Fruit fly (Drosophila melanogaster) whole organism, embryonic: ENCODE measurements around the gene aop.

Experiments used
- Antp ChIP-seq: fragments of 200-800 bp; sonication (Bioruptor generic); optimal IDR thresholded peaks from 3 replicates; lab custom pipeline; 2016; ENCODE audit warnings: missing biosample characterization, missing genetic modification characterization
- Atf6 ChIP-seq: fragments of 200-800 bp; sonication (Bioruptor generic); IDR thresholded peaks from 2 replicates; pipeline ENCODE4 v1.3.6; 2022; ENCODE audit warnings: missing biosample characterization, missing genetic modification characterization
- CG1024 ChIP-seq: fragments of 200-800 bp; sonication (Bioruptor generic); IDR thresholded peaks from 2 replicates; pipeline ENCODE4 v1.3.6; 2022; ENCODE audit warnings: missing biosample characterization, missing genetic modification characterization
- CG10959 ChIP-seq: fragments of 200-800 bp; sonication (Bioruptor generic); IDR thresholded peaks from 2 replicates; pipeline ENCODE4 v1.3.6; 2022; ENCODE audit warnings: missing biosample characterization, missing genetic modification characterization
- CG11723 ChIP-seq: fragments of 200-800 bp; sonication (Bioruptor generic); optimal IDR thresholded peaks from 2 replicates; lab custom pipeline; 2017; ENCODE audit warnings: missing biosample characterization, mild to moderate bottlenecking, missing genetic modification characterization
- CG14667 ChIP-seq: fragments of 200-800 bp; sonication (Bioruptor generic); IDR thresholded peaks from 2 replicates; pipeline ENCODE4 v1.3.6; 2022; ENCODE audit warnings: missing biosample characterization, missing genetic modification characterization
- CG16813 ChIP-seq: fragments of 200-800 bp; sonication (Bioruptor generic); IDR thresholded peaks from 3 replicates; pipeline ENCODE4 v1.3.6; 2022; ENCODE audit warnings: missing biosample characterization, missing genetic modification characterization; ENCODE audit not compliant: partially characterized antibody
- CG17385 ChIP-seq: fragments of 200-800 bp; sonication (Bioruptor generic); optimal IDR thresholded peaks from 3 replicates; lab custom pipeline; 2018; ENCODE audit warnings: missing biosample characterization, mild to moderate bottlenecking, missing genetic modification characterization
- CG18011 ChIP-seq: fragments of 200-800 bp; sonication (Bioruptor generic); optimal IDR thresholded peaks from 2 replicates; lab custom pipeline; 2017; ENCODE audit warnings: missing biosample characterization, missing genetic modification characterization, mild to moderate bottlenecking, moderate library complexity, missing genotype
- CG1832 ChIP-seq: fragments of 200-800 bp; sonication (Bioruptor generic); optimal IDR thresholded peaks from 2 replicates; lab custom pipeline; 2017; ENCODE audit warnings: missing biosample characterization, mild to moderate bottlenecking, missing genetic modification characterization, inconsistent platforms
- CG18599 ChIP-seq: fragments of 200-800 bp; sonication (Bioruptor generic); optimal IDR thresholded peaks from 3 replicates; lab custom pipeline; 2017; ENCODE audit warnings: missing biosample characterization, missing genetic modification characterization, mild to moderate bottlenecking, moderate library complexity, missing genetic modification reagents
- CG30403 ChIP-seq: fragments of 200-800 bp; sonication (Bioruptor generic); optimal IDR thresholded peaks from 3 replicates; lab custom pipeline; 2016; ENCODE audit warnings: missing biosample characterization, missing genetic modification characterization
- CG30431 ChIP-seq: fragments of 200-800 bp; sonication (Bioruptor generic); optimal IDR thresholded peaks from 2 replicates; lab custom pipeline; 2017; ENCODE audit warnings: missing biosample characterization, missing genetic modification characterization
- CG31365 ChIP-seq: fragments of 200-800 bp; sonication (Bioruptor generic); optimal IDR thresholded peaks from 2 replicates; lab custom pipeline; 2018; ENCODE audit warnings: missing biosample characterization, mild to moderate bottlenecking, missing genetic modification characterization
- CG34224 ChIP-seq: fragments of 200-800 bp; sonication (Bioruptor generic); IDR thresholded peaks from 3 replicates; pipeline ENCODE4 v1.3.6; 2022; ENCODE audit warnings: missing biosample characterization, missing genetic modification characterization; ENCODE audit not compliant: partially characterized antibody
- CG6683 ChIP-seq: fragments of 200-800 bp; sonication (Bioruptor generic); optimal IDR thresholded peaks from 2 replicates; lab custom pipeline; 2017; ENCODE audit warnings: missing biosample characterization, mild to moderate bottlenecking, missing genetic modification characterization, missing genetic modification reagents
- CG8359 ChIP-seq: fragments of 200-800 bp; sonication (Bioruptor generic); optimal IDR thresholded peaks from 2 replicates; lab custom pipeline; 2017; ENCODE audit warnings: missing biosample characterization, mild to moderate bottlenecking, missing genetic modification characterization, borderline replicate concordance
- CG8944 ChIP-seq: fragments of 200-800 bp; sonication (Bioruptor generic); optimal IDR thresholded peaks from 3 replicates; lab custom pipeline; 2016; ENCODE audit warnings: missing biosample characterization, missing genetic modification characterization
- CkIIα-i1 ChIP-seq: fragments of 200-800 bp; sonication (Bioruptor generic); IDR thresholded peaks from 2 replicates; pipeline ENCODE4 v1.3.6; 2022; ENCODE audit warnings: missing biosample characterization, missing genetic modification characterization
- Eip74EF ChIP-seq, 2 experiments: fragments of 200-800 bp in 1 of 2; fragments of >200 bp in 1 of 2; sonication (Bioruptor generic) in 1 of 2; optimal IDR thresholded peaks; 2 replicates each; lab custom pipeline; 2017 to 2019; ENCODE audit warnings: missing biosample characterization in 2 of 2, missing genetic modification characterization in 2 of 2, mild to moderate bottlenecking in 1 of 2, moderate library complexity in 1 of 2
- Ets65A ChIP-seq: fragments of 200-800 bp; sonication (Bioruptor generic); peaks from one replicate; lab custom pipeline; 2016; ENCODE audit warnings: missing biosample characterization, missing genetic modification characterization
- Med ChIP-seq: fragments of 200-800 bp; sonication (Bioruptor generic); peaks from one replicate; lab custom pipeline; 2016; ENCODE audit warnings: missing biosample characterization, missing genetic modification characterization, mild to moderate bottlenecking, inconsistent platforms, moderate library complexity
- Poxn ChIP-seq: fragments of 200-800 bp; sonication (Bioruptor generic); IDR thresholded peaks from 2 replicates; pipeline ENCODE4 v1.3.6; 2022; ENCODE audit warnings: missing biosample characterization, missing genetic modification characterization
- TFAM ChIP-seq: fragments of 200-800 bp; sonication (Bioruptor generic); optimal IDR thresholded peaks from 2 replicates; lab custom pipeline; 2017; ENCODE audit warnings: missing biosample characterization, missing genetic modification characterization, inconsistent platforms
- amos ChIP-seq: fragments of 200-800 bp; sonication (Bioruptor generic); IDR thresholded peaks from 2 replicates; pipeline ENCODE4 v1.3.6; 2022; ENCODE audit warnings: missing biosample characterization, missing genetic modification characterization; ENCODE audit not compliant: partially characterized antibody
- chn ChIP-seq: fragments of 200-800 bp; sonication (Bioruptor generic); optimal IDR thresholded peaks from 2 replicates; lab custom pipeline; 2016; ENCODE audit warnings: missing biosample characterization, missing genetic modification characterization
- dimm ChIP-seq: fragments of 200-800 bp; sonication (Bioruptor generic); IDR thresholded peaks from 2 replicates; pipeline ENCODE4 v1.3.6; 2022; ENCODE audit warnings: missing biosample characterization, missing genetic modification characterization
- eve ChIP-seq, 2 experiments: fragments of >200 bp; optimal IDR thresholded peaks; 2 replicates each; lab custom pipeline; 2017; ENCODE audit warnings: missing biosample characterization in 2 of 2, missing genetic modification characterization in 2 of 2
- fd3F ChIP-seq: fragments of 200-800 bp; sonication (Bioruptor generic); optimal IDR thresholded peaks from 2 replicates; lab custom pipeline; 2018; ENCODE audit warnings: missing biosample characterization, mild to moderate bottlenecking, missing genetic modification characterization, moderate library complexity
- fd96Cb ChIP-seq: fragments of 200-800 bp; sonication (Bioruptor generic); optimal IDR thresholded peaks from 2 replicates; lab custom pipeline; 2018; ENCODE audit warnings: missing biosample characterization, mild to moderate bottlenecking, missing genetic modification characterization, moderate library complexity
- gfzf ChIP-seq: fragments of 200-800 bp; sonication (Bioruptor generic); optimal IDR thresholded peaks from 2 replicates; lab custom pipeline; 2016; ENCODE audit warnings: missing biosample characterization, mild to moderate bottlenecking, missing genetic modification characterization, moderate library complexity
- ham ChIP-seq: fragments of 200-800 bp; sonication (Bioruptor generic); IDR thresholded peaks from 2 replicates; pipeline ENCODE4 v1.3.6; 2022; ENCODE audit warnings: missing biosample characterization, missing genetic modification characterization
- lola ChIP-seq, 3 experiments: fragments of >200 bp in 2 of 3; fragments of 200-800 bp in 1 of 3; sonication (Bioruptor generic) in 1 of 3; optimal IDR thresholded peaks; 2 replicates each; lab custom pipeline; 2017 to 2019; ENCODE audit warnings: missing biosample characterization in 3 of 3, missing genetic modification characterization in 3 of 3, mild to moderate bottlenecking in 1 of 3, moderate library complexity in 1 of 3
- luna ChIP-seq: fragments of 200-800 bp; sonication (Bioruptor generic); optimal IDR thresholded peaks from 2 replicates; lab custom pipeline; 2016; ENCODE audit warnings: missing biosample characterization, missing genetic modification characterization
- pfk ChIP-seq: fragments of 200-800 bp; sonication (Bioruptor generic); optimal IDR thresholded peaks from 2 replicates; lab custom pipeline; 2018; ENCODE audit warnings: missing biosample characterization, mild to moderate bottlenecking, missing genetic modification characterization, moderate library complexity
- prd ChIP-seq, 3 experiments: fragments of >200 bp in 2 of 3; fragments of 200-800 bp in 1 of 3; sonication (Bioruptor generic) in 1 of 3; optimal IDR thresholded peaks in 2 of 3; IDR thresholded peaks in 1 of 3; 2 replicates in 2 of 3; 3 replicates in 1 of 3; pipeline versions ENCODE4 v1.3.6 to Lab custom; 2017 to 2022; ENCODE audit warnings: missing biosample characterization in 1 of 3, missing genetic modification characterization in 1 of 3
- pzg ChIP-seq: fragments of 200-800 bp; sonication (Bioruptor generic); optimal IDR thresholded peaks from 3 replicates; lab custom pipeline; 2018; ENCODE audit warnings: missing biosample characterization, mild to moderate bottlenecking, missing genetic modification characterization, moderate library complexity
- run ChIP-seq: fragments of 200-800 bp; sonication (Bioruptor generic); optimal IDR thresholded peaks from 3 replicates; lab custom pipeline; 2018; ENCODE audit warnings: missing biosample characterization, mild to moderate bottlenecking, missing genetic modification characterization
- sd ChIP-seq: fragments of 200-800 bp; sonication (Bioruptor generic); optimal IDR thresholded peaks from 3 replicates; lab custom pipeline; 2018; ENCODE audit warnings: missing biosample characterization, mild to moderate bottlenecking, missing genetic modification characterization, moderate library complexity
- sima ChIP-seq: fragments of 200-800 bp; sonication (Bioruptor generic); optimal IDR thresholded peaks from 2 replicates; lab custom pipeline; 2016; ENCODE audit warnings: missing biosample characterization, missing genetic modification characterization
- sob ChIP-seq: fragments of 200-800 bp; sonication (Bioruptor generic); IDR thresholded peaks from 2 replicates; pipeline ENCODE4 v1.3.6; 2022; ENCODE audit warnings: missing biosample characterization, missing genetic modification characterization
- sr ChIP-seq: fragments of 200-800 bp; sonication (Bioruptor generic); IDR thresholded peaks from 3 replicates; pipeline ENCODE4 v1.3.6; 2022; ENCODE audit warnings: missing biosample characterization, missing genetic modification characterization
- tap ChIP-seq: fragments of 200-800 bp; optimal IDR thresholded peaks from 3 replicates; lab custom pipeline; 2019; ENCODE audit warnings: missing biosample characterization, mild to moderate bottlenecking, missing genetic modification characterization, moderate library complexity
- trh ChIP-seq: fragments of 200-800 bp; sonication (Bioruptor generic); optimal IDR thresholded peaks from 2 replicates; lab custom pipeline; 2016; ENCODE audit warnings: missing biosample characterization, missing genetic modification characterization
- unc-4 ChIP-seq: fragments of 200-800 bp; sonication (Bioruptor generic); IDR thresholded peaks from 2 replicates; pipeline ENCODE4 v1.3.6; 2022; ENCODE audit warnings: missing biosample characterization, missing genetic modification characterization; ENCODE audit not compliant: partially characterized antibody
- usp ChIP-seq: fragments of >200 bp; optimal IDR thresholded peaks from 2 replicates; lab custom pipeline; 2017; ENCODE audit warnings: missing biosample characterization, missing genetic modification characterization
- vnd ChIP-seq: fragments of 200-800 bp; sonication (Bioruptor generic); IDR thresholded peaks from 3 replicates; pipeline ENCODE4 v1.3.6; 2022; ENCODE audit warnings: missing biosample characterization, missing genetic modification characterization; ENCODE audit not compliant: partially characterized antibody
- zfh1 ChIP-seq: fragments of 200-800 bp; sonication (Bioruptor generic); IDR thresholded peaks from 3 replicates; pipeline ENCODE4 v1.3.6; 2022; ENCODE audit warnings: missing biosample characterization, missing genetic modification characterization

aop gene

DNA sequence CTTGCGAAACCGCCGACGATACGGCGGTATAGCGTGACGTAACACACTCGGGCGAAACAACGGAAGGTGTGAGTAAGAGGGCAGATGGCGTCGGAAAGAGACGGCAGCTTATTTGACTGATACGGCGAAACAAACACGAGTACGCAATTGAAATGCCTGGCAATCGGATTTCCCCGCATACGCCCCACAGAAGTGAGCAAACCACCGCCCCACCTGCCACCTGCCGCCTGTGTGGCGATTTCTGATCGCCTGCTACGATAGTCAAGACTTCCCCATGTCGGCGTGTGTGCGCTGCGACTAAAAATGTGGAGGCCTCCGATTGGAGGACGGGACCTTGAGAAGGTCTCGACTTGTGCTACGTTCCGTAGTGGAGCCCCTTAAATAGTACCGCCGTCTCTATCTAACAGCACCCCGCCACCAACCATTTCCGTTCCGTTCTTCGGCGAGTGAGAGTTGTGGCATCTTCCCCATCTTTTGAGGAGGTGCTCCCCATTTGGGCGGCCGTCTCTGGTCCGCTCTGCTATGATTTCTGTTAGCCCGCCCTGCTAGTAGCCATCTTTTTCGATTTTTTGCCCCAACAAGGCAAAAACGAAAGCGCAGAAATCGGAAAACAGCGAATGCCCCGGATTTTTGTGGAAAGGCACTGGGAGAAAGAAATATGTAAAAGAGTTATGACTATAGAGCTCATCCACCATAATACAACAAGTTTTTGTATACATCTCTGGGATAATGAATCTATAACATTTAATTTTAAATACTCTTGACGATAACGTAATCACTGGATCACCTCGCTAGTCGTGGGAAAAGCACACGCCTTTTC, 20.3 kb upstream of the aop start (continued):
- TF ChIP-seq CG16813 (GFP tag; lab: Robert Waterston, UW) (no peak), CG6683 (GFP tag; lab: Kevin White, UChicago) (peak; percentile 70), amos (GFP tag; lab: Robert Waterston, UW) (no peak), CG11723 (peak; percentile 57), Eip74EF (GFP tag; optimal IDR thresholded peaks at IDR 0.05; lab: Kevin White, UChicago) (peak in 1 of 2 experiments; percentile 73), fd96Cb (tag; lab: Kevin White, UChicago) (peak; percentile 90), CG34224 (no peak), luna (GFP tag; lab: Kevin White, UChicago) (no peak), sob (no peak), lola (GFP tag; optimal IDR thresholded peaks at IDR 0.05; lab: Kevin White, UChicago) (peak in 1 of 3 experiments; percentile 83), vnd (GFP tag; lab: Robert Waterston, UW) (no peak), Atf6 (GFP tag; lab: Robert Waterston, UW) (no peak), CkIIα-i1 (GFP tag; lab: Robert Waterston, UW) (no peak), gfzf (GFP tag; lab: Kevin White, UChicago) (no peak), CG17385 (GFP tag; lab: Kevin White, UChicago) (peak; percentile 79), Med (GFP tag; lab: Kevin White, UChicago) (peak; percentile 98), ham (GFP tag; lab: Robert Waterston, UW) (no peak), pfk (GFP tag; lab: Kevin White, UChicago) (peak; percentile 51), chn (GFP tag; lab: Kevin White, UChicago) (peak; percentile 82), fd3F (GFP tag; lab: Kevin White, UChicago) (peak; percentile 46), CG18011 (GFP tag; lab: Kevin White, UChicago) (peak; percentile 41), CG8944 (GFP tag; lab: Kevin White, UChicago) (peak; percentile 88), Ets65A (GFP tag; lab: Kevin White, UChicago) (peak; percentile 99), CG30431 (GFP tag; lab: Kevin White, UChicago) (peak; percentile 86), zfh1 (GFP tag; lab: Robert Waterston, UW) (no peak), prd (optimal IDR thresholded peaks at IDR 0.05; lab: Kevin White, UChicago) (no peak), prd (GFP tag; IDR thresholded peaks at IDR 0.05; lab: Robert Waterston, UW) (no peak), tap (tag; lab: Kevin White, UChicago) (peak; percentile 74), CG30403 (GFP tag; lab: Kevin White, UChicago) (peak; percentile 91), CG18599 (GFP tag; lab: Kevin White, UChicago) (peak; percentile 93), trh (GFP tag; lab: Kevin White, UChicago) (peak; percentile 67), TFAM (GFP tag; lab: Kevin White, UChicago) (peak; percentile 48), CG10959 (no peak), CG8359 (peak; percentile 73), dimm (GFP tag; lab: Robert Waterston, UW) (no peak), sd (tag; lab: Kevin White, UChicago) (peak; percentile 98), usp (no peak), unc-4 (GFP tag; lab: Robert Waterston, UW) (no peak), CG1832 (GFP tag; lab: Kevin White, UChicago) (peak; percentile 83), sima (GFP tag; lab: Kevin White, UChicago) (peak; percentile 28), eve (GFP tag; optimal IDR thresholded peaks at IDR 0.05; lab: Kevin White, UChicago) (peak in 1 of 2 experiments; percentile 94), pzg (no peak), run (peak; percentile 72), CG31365 (peak; percentile 60), CG1024 (GFP tag; lab: Robert Waterston, UW) (no peak), sr (no peak), CG14667 (GFP tag; lab: Robert Waterston, UW) (no peak), Poxn (GFP tag; lab: Robert Waterston, UW) (no peak), Antp (peak; percentile 88)
